Worm (Caenorhabditis elegans): ENCODE results near the gene cap-1.

DNA sequence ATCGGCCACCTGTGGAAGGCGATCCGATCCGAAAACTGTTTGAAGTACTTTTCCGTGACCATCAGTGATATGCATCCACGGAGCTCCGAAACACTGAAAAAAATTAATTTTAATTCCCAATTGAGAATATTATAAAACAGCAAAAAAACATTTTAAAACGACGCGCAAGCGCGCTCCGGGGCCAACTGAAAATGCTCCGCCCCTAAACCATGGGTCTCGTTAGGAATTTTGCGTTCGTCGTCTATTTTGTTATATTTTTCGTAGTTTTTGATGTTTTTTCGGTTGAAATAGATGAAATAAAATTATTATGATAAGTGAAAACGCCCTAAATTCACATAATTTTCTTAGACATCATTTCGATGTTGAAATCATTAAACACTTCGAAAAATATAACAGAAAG is 10.5 kb upstream of the cap-1 start:
- TF ChIP-seq tbx-11 (GFP tag; IDR thresholded peaks at IDR 0.05): no peak
- TF ChIP-seq hmbx-1 (tag; optimal IDR thresholded peaks at IDR 0.05): no peak
- no peak for TF ChIP-seq flt-1 (GFP tag; IDR thresholded peaks at IDR 0.05)
- no peak for TF ChIP-seq ama-1 (optimal IDR thresholded peaks at IDR 0.05)
